Worm (Caenorhabditis elegans) whole organism, young adult: ENCODE results near the gene D1025.1.

Experiments
- D2030.7 ChIP-seq: fragments of 200-800 bp; sonication (Bioruptor generic); IDR thresholded peaks from 2 replicates; pipeline ENCODE4 v1.3.6; 2022; ENCODE audit warnings: missing genetic modification reagents, missing genetic modification characterization, missing compliant biosample characterization
- F10E7.11 ChIP-seq: sonication (generic microtip); optimal IDR thresholded peaks from 2 replicates; lab custom pipeline; 2017; ENCODE audit warnings: mild to moderate bottlenecking, missing genetic modification characterization, moderate library complexity, missing compliant biosample characterization
- F37B4.10 ChIP-seq: fragments of 200-800 bp; sonication (Bioruptor generic); IDR thresholded peaks from 2 replicates; pipeline ENCODE4 v1.3.6; 2022; ENCODE audit warnings: missing genetic modification characterization, missing compliant biosample characterization
- F55B11.4 ChIP-seq: sonication (generic microtip); optimal IDR thresholded peaks from 2 replicates; lab custom pipeline; 2016; ENCODE audit warnings: missing compliant biosample characterization, missing genetic modification characterization, borderline replicate concordance; ENCODE audit not compliant: insufficient read depth
- K11D2.4 ChIP-seq: fragments of 200-800 bp; sonication (Bioruptor generic); IDR thresholded peaks from 2 replicates; pipeline ENCODE4 v1.3.6; 2022; ENCODE audit warnings: missing genetic modification reagents, missing genetic modification characterization, missing compliant biosample characterization
- T07F8.4 ChIP-seq: sonication (generic microtip); optimal IDR thresholded peaks from 2 replicates; lab custom pipeline; 2016; ENCODE audit warnings: mild to moderate bottlenecking, missing genetic modification characterization, moderate library complexity, missing compliant biosample characterization
- Y56A3A.18 ChIP-seq: fragments of 200-800 bp; sonication (Bioruptor generic); IDR thresholded peaks from 2 replicates; pipeline ENCODE4 v1.3.6; 2022; ENCODE audit warnings: missing genetic modification reagents, missing genetic modification characterization, missing compliant biosample characterization
- aptf-3 ChIP-seq: fragments of 200-800 bp; sonication (Bioruptor generic); IDR thresholded peaks from 2 replicates; pipeline ENCODE4 v1.3.6; 2022; ENCODE audit warnings: missing genetic modification characterization, missing compliant biosample characterization
- atf-7 ChIP-seq: sonication (generic microtip); optimal IDR thresholded peaks from 2 replicates; lab custom pipeline; 2017; ENCODE audit warnings: mild to moderate bottlenecking, missing genetic modification characterization, missing compliant biosample characterization
- attf-3 ChIP-seq: fragments of 200-800 bp; sonication (Bioruptor generic); conservative IDR thresholded peaks from 2 replicates; pipeline ENCODE4 v1.3.6; 2022; ENCODE audit warnings: missing genetic modification reagents, missing genetic modification characterization, missing compliant biosample characterization
- attf-5 ChIP-seq: fragments of 200-800 bp; sonication (Bioruptor generic); optimal IDR thresholded peaks from 2 replicates; lab custom pipeline; 2018; ENCODE audit warnings: mild to moderate bottlenecking, missing genetic modification characterization, missing compliant biosample characterization
- attf-6 ChIP-seq: fragments of 200-800 bp; sonication (Bioruptor generic); IDR thresholded peaks from 2 replicates; pipeline ENCODE4 v1.3.6; 2022; ENCODE audit warnings: missing genetic modification reagents, missing genetic modification characterization, missing compliant biosample characterization
- bed-2 ChIP-seq: fragments of 200-800 bp; sonication (Bioruptor generic); IDR thresholded peaks from 2 replicates; pipeline ENCODE4 v1.3.6; 2022; ENCODE audit warnings: missing genetic modification reagents, missing genetic modification characterization, missing compliant biosample characterization
- ceh-100 ChIP-seq: fragments of 200-800 bp; sonication (Bioruptor generic); IDR thresholded peaks from 2 replicates; pipeline ENCODE4 v1.3.6; 2022; ENCODE audit warnings: missing genetic modification reagents, missing genetic modification characterization, missing compliant biosample characterization
- ceh-40 ChIP-seq: fragments of 200-800 bp; sonication (Bioruptor generic); IDR thresholded peaks from 2 replicates; pipeline ENCODE4 v1.3.6; 2022; ENCODE audit warnings: missing genetic modification characterization, missing compliant biosample characterization
- ceh-58 ChIP-seq: fragments of 200-800 bp; sonication (Bioruptor generic); IDR thresholded peaks from 2 replicates; pipeline ENCODE4 v1.3.6; 2022; ENCODE audit warnings: missing genetic modification characterization, missing compliant biosample characterization
- ceh-79 ChIP-seq: sonication (generic microtip); optimal IDR thresholded peaks from 2 replicates; lab custom pipeline; 2017; ENCODE audit warnings: mild to moderate bottlenecking, missing genetic modification characterization, missing compliant biosample characterization
- dpl-1 ChIP-seq: fragments of 150-350 bp; optimal IDR thresholded peaks from 2 replicates; lab custom pipeline; 2014; ENCODE audit warnings: missing biosample characterization, missing genetic modification reagents, missing genetic modification characterization
- efl-1 ChIP-seq: fragments of 150-350 bp; optimal IDR thresholded peaks from 2 replicates; lab custom pipeline; 2014; ENCODE audit warnings: missing biosample characterization, missing genetic modification reagents, missing genetic modification characterization
- egl-44 ChIP-seq: fragments of 200-800 bp; sonication (Bioruptor generic); IDR thresholded peaks from 2 replicates; pipeline ENCODE4 v1.3.6; 2022; ENCODE audit warnings: missing genetic modification reagents, missing genetic modification characterization, missing compliant biosample characterization
- egrh-3 ChIP-seq: fragments of 200-800 bp; sonication (Bioruptor generic); IDR thresholded peaks from 2 replicates; pipeline ENCODE4 v1.3.6; 2022; ENCODE audit warnings: missing genetic modification reagents, missing genetic modification characterization, missing compliant biosample characterization
- ekl-4 ChIP-seq: fragments of 200-800 bp; sonication (Bioruptor generic); IDR thresholded peaks from 2 replicates; pipeline ENCODE4 v1.3.6; 2022; ENCODE audit warnings: missing genetic modification reagents, missing genetic modification characterization, missing compliant biosample characterization
- him-1 ChIP-seq: sonication (generic microtip); optimal IDR thresholded peaks from 2 replicates; lab custom pipeline; 2016; ENCODE audit warnings: missing genotype, missing genetic modification reagents, missing genetic modification characterization, missing compliant biosample characterization
- hmg-1.2 ChIP-seq: fragments of 200-800 bp; sonication (Bioruptor generic); IDR thresholded peaks from 2 replicates; pipeline ENCODE4 v1.3.6; 2022; ENCODE audit warnings: missing genetic modification reagents, missing genetic modification characterization, missing compliant biosample characterization
- hmg-20 ChIP-seq: fragments of 200-800 bp; sonication (Bioruptor generic); IDR thresholded peaks from 2 replicates; pipeline ENCODE4 v1.3.6; 2022; ENCODE audit warnings: missing genetic modification reagents, missing genetic modification characterization, missing compliant biosample characterization
- lag-1 ChIP-seq: fragments of 200-800 bp; sonication (Bioruptor generic); IDR thresholded peaks from 2 replicates; pipeline ENCODE4 v1.3.6; 2022; ENCODE audit warnings: missing genetic modification reagents, missing genetic modification characterization, missing compliant biosample characterization
- let-607 ChIP-seq, 2 experiments: fragments of 200-800 bp in 1 of 2; sonication (Bioruptor generic) in 1 of 2; sonication (generic microtip) in 1 of 2; optimal IDR thresholded peaks; 2 replicates each; lab custom pipeline; 2016 to 2018; ENCODE audit warnings: mild to moderate bottlenecking in 2 of 2, missing compliant biosample characterization in 2 of 2, missing genetic modification characterization in 2 of 2, moderate library complexity in 2 of 2, missing genotype in 1 of 2
- lin-26 ChIP-seq: fragments of 200-800 bp; sonication (Bioruptor generic); IDR thresholded peaks from 2 replicates; pipeline ENCODE4 v1.3.6; 2022; ENCODE audit warnings: missing genetic modification reagents, missing genetic modification characterization, missing compliant biosample characterization
- lin-35 ChIP-seq, 3 experiments: fragments of 150-350 bp in 2 of 3; sonication (generic microtip) in 1 of 3; optimal IDR thresholded peaks; 2 replicates each; lab custom pipeline; 2014 to 2018; ENCODE audit warnings: missing biosample characterization in 3 of 3, missing genetic modification characterization in 3 of 3, missing genetic modification reagents in 3 of 3
- lsy-27 ChIP-seq: sonication (generic microtip); optimal IDR thresholded peaks from 2 replicates; lab custom pipeline; 2017; ENCODE audit warnings: missing genetic modification characterization, mild to moderate bottlenecking, missing compliant biosample characterization, antibody characterized with exemption, missing genotype, borderline replicate concordance; ENCODE audit not compliant: insufficient read depth
- madf-10 ChIP-seq: sonication (generic microtip); optimal IDR thresholded peaks from 2 replicates; lab custom pipeline; 2016; ENCODE audit warnings: mild to moderate bottlenecking, missing genetic modification characterization, missing compliant biosample characterization
- madf-6 ChIP-seq: fragments of 200-800 bp; sonication (Bioruptor generic); IDR thresholded peaks from 2 replicates; pipeline ENCODE4 v1.3.6; 2022; ENCODE audit warnings: missing genetic modification reagents, missing genetic modification characterization, missing compliant biosample characterization
- madf-8 ChIP-seq: fragments of 200-800 bp; sonication (Bioruptor generic); conservative IDR thresholded peaks from 2 replicates; pipeline ENCODE4 v1.3.6; 2022; ENCODE audit warnings: missing genetic modification reagents, missing genetic modification characterization, missing compliant biosample characterization
- mcd-1 ChIP-seq: fragments of 200-800 bp; sonication (Bioruptor generic); IDR thresholded peaks from 2 replicates; pipeline ENCODE4 v1.3.6; 2022; ENCODE audit warnings: missing genetic modification reagents, missing genetic modification characterization, missing compliant biosample characterization
- mel-28 ChIP-seq: sonication (generic microtip); optimal IDR thresholded peaks from 2 replicates; lab custom pipeline; 2016; ENCODE audit warnings: borderline replicate concordance, mild to moderate bottlenecking, missing genetic modification characterization, missing compliant biosample characterization
- nfya-2 ChIP-seq: fragments of 200-800 bp; sonication (Bioruptor generic); IDR thresholded peaks from 2 replicates; pipeline ENCODE4 v1.3.6; 2022; ENCODE audit warnings: missing genetic modification reagents, missing genetic modification characterization, missing compliant biosample characterization
- nhr-80 ChIP-seq: sonication (generic microtip); optimal IDR thresholded peaks from 2 replicates; lab custom pipeline; 2016; ENCODE audit warnings: missing genetic modification characterization, missing compliant biosample characterization
- nhr-90 ChIP-seq: sonication (generic microtip); optimal IDR thresholded peaks from 2 replicates; lab custom pipeline; 2016; ENCODE audit warnings: missing genotype, mild to moderate bottlenecking, missing genetic modification characterization, missing compliant biosample characterization
- pbrm-1 ChIP-seq: fragments of 200-800 bp; sonication (Bioruptor generic); IDR thresholded peaks from 2 replicates; pipeline ENCODE4 v1.3.6; 2022; ENCODE audit warnings: missing genetic modification reagents, missing genetic modification characterization, missing compliant biosample characterization
- snpc-1.3 ChIP-seq: sonication (generic microtip); optimal IDR thresholded peaks from 2 replicates; lab custom pipeline; 2017; ENCODE audit warnings: missing genetic modification characterization, mild to moderate bottlenecking, missing compliant biosample characterization, antibody characterized with exemption, moderate library complexity, missing genotype, missing genetic modification reagents; ENCODE audit not compliant: insufficient read depth
- sptf-2 ChIP-seq: fragments of 200-800 bp; sonication (Bioruptor generic); optimal IDR thresholded peaks from 2 replicates; lab custom pipeline; 2018; ENCODE audit warnings: mild to moderate bottlenecking, missing genetic modification characterization, missing compliant biosample characterization
- tlf-1 ChIP-seq: fragments of 200-800 bp; sonication (Bioruptor generic); optimal IDR thresholded peaks from 2 replicates; lab custom pipeline; 2018; ENCODE audit warnings: mild to moderate bottlenecking, missing genetic modification characterization, missing compliant biosample characterization
- unc-130 ChIP-seq: sonication (generic microtip); optimal IDR thresholded peaks from 2 replicates; lab custom pipeline; 2016; ENCODE audit warnings: missing genetic modification reagents, missing genetic modification characterization, missing compliant biosample characterization
- xnd-1 ChIP-seq: sonication (generic microtip); optimal IDR thresholded peaks from 2 replicates; lab custom pipeline; 2016; ENCODE audit warnings: missing genotype, missing genetic modification reagents, missing genetic modification characterization, missing compliant biosample characterization
- zim-3 ChIP-seq: sonication (generic microtip); optimal IDR thresholded peaks from 2 replicates; lab custom pipeline; 2017; ENCODE audit warnings: mild to moderate bottlenecking, missing genetic modification characterization, moderate library complexity, missing compliant biosample characterization
- ztf-26 ChIP-seq: sonication (generic microtip); optimal IDR thresholded peaks from 2 replicates; lab custom pipeline; 2017; ENCODE audit warnings: missing genetic modification characterization, missing compliant biosample characterization

The D1025.1 gene

ce11 chrX:14525325-14526305 lies 5.1 kb downstream of the D1025.1 start (continued):
- TF ChIP-seq efl-1 (peak; percentile 27), egrh-3 (no peak), tlf-1 (peak; percentile 99), nfya-2 (GFP tag; lab: Robert Waterston, UW) (no peak), ceh-100 (GFP tag; lab: Robert Waterston, UW) (peak; percentile 71; the same call in 1 of the 2 replicates), lin-35 (GFP tag; optimal IDR thresholded peaks at IDR 0.05; lab: Kevin White, UChicago) (peak in 2 of 3 experiments; percentile 83 to 99), attf-3 (GFP tag; lab: Robert Waterston, UW) (peak; percentile 58; the same call in 1 of the 2 replicates), egl-44 (peak; percentile 95), Y56A3A.18 (GFP tag; lab: Robert Waterston, UW) (peak; percentile 100), pbrm-1 (GFP tag; lab: Robert Waterston, UW) (peak; percentile 97), lsy-27 (tag; lab: Kevin White, UChicago) (peak; percentile 66), snpc-1.3 (tag; lab: Kevin White, UChicago) (peak; percentile 56), him-1 (no peak), D2030.7 (GFP tag; lab: Robert Waterston, UW) (no peak), ceh-40 (GFP tag; lab: Robert Waterston, UW) (no peak), dpl-1 (GFP tag; lab: Kevin White, UChicago) (no peak), F37B4.10 (peak; percentile 97), sptf-2 (peak; percentile 68), madf-10 (peak; percentile 97), ekl-4 (peak; percentile 94), lin-26 (peak; percentile 85), lag-1 (GFP tag; lab: Robert Waterston, UW) (peak; percentile 92), T07F8.4 (tag; lab: Kevin White, UChicago) (peak; percentile 95), let-607 (tag; optimal IDR thresholded peaks at IDR 0.05; lab: Kevin White, UChicago) (peak; percentile 78 to 95), zim-3 (peak; percentile 14), nhr-90 (tag; lab: Kevin White, UChicago) (peak; percentile 91), hmg-1.2 (GFP tag; lab: Robert Waterston, UW) (peak; percentile 87), madf-8 (GFP tag; lab: Robert Waterston, UW) (no peak), madf-6 (GFP tag; lab: Robert Waterston, UW) (no peak), aptf-3 (GFP tag; lab: Robert Waterston, UW) (no peak), nhr-80 (peak; percentile 95), hmg-20 (GFP tag; lab: Robert Waterston, UW) (peak; percentile 97), bed-2 (GFP tag; lab: Robert Waterston, UW) (peak; percentile 89), mel-28 (tag; lab: Kevin White, UChicago) (peak; percentile 75), unc-130 (GFP tag; lab: Kevin White, UChicago) (peak; percentile 32), F55B11.4 (tag; lab: Kevin White, UChicago) (no peak), mcd-1 (GFP tag; lab: Robert Waterston, UW) (peak; percentile 92), attf-6 (GFP tag; lab: Robert Waterston, UW) (peak; percentile 61; the same call in 1 of the 2 replicates), xnd-1 (no peak), ceh-79 (tag; lab: Kevin White, UChicago) (peak; percentile 97), K11D2.4 (GFP tag; lab: Robert Waterston, UW) (peak; percentile 100), ztf-26 (peak; percentile 100), atf-7 (tag; lab: Kevin White, UChicago) (peak; percentile 99), F10E7.11 (tag; lab: Kevin White, UChicago) (peak; percentile 97), ceh-58 (GFP tag; lab: Robert Waterston, UW) (no peak), attf-5 (GFP tag; lab: Kevin White, UChicago) (peak; percentile 70)
